Worm (Caenorhabditis elegans) whole organism, L1 larva: ENCODE results near the gene air-1.

Experiments
- ceh-82 ChIP-seq, 3 experiments: fragments of 150-350 bp in 1 of 3; sonication (generic microtip) in 2 of 3; optimal IDR thresholded peaks; 2 replicates each; lab custom pipeline; 2014 to 2017; ENCODE audit warnings: missing biosample characterization in 3 of 3, missing genetic modification characterization in 3 of 3
- elt-2 ChIP-seq: sonication (generic microtip); optimal IDR thresholded peaks from 2 replicates; lab custom pipeline; 2016; ENCODE audit warnings: missing genetic modification characterization, mild to moderate bottlenecking, inconsistent platforms, missing compliant biosample characterization, missing genetic modification reagents
- grh-1 ChIP-seq: fragments of 200-800 bp; sonication (Bioruptor generic); IDR thresholded peaks from 2 replicates; pipeline ENCODE4 v1.3.6; 2022; ENCODE audit warnings: missing genetic modification reagents, missing genetic modification characterization, missing compliant biosample characterization
- mdl-1 ChIP-seq, 2 experiments: fragments of 150-350 bp; optimal IDR thresholded peaks; 2 replicates each; lab custom pipeline; 2014 to 2017; ENCODE audit warnings: missing biosample characterization in 2 of 2, missing genetic modification characterization in 2 of 2, inconsistent platforms in 1 of 2
- nhr-237 ChIP-seq: fragments of 150-350 bp; optimal IDR thresholded peaks from 2 replicates; lab custom pipeline; 2014; ENCODE audit warnings: missing biosample characterization, missing genetic modification characterization
- nhr-28 ChIP-seq: fragments of 150-350 bp; optimal IDR thresholded peaks from 2 replicates; lab custom pipeline; 2014; ENCODE audit warnings: missing biosample characterization, missing genetic modification characterization
- nhr-85 ChIP-seq: sonication (generic microtip); peaks from one replicate; lab custom pipeline; 2016; ENCODE audit warnings: missing genetic modification characterization, inconsistent platforms, missing compliant biosample characterization

DNA sequence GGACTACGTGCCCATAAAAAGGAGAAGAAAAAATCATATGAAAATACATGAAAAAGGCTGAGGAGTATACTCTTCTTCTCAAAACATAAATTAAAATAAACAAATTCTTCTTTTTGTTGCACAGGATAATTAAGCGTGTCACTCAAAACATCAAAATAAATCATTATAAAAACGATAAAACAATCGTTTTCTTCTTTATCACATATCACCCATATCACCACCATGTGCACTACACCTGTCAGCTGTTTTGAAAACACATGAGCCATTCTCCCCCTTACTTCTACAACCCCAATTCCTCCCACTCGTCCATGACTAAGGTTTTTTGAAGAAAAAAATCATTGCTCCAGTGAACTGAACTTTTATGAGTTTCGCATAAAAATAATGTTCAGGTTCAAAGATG, 31.2 kb downstream of the air-1 start:
- TF ChIP-seq nhr-85 (tag; lab: Kevin White, UChicago) (no peak), nhr-237 (no peak), grh-1 (no peak), ceh-82 (tag; optimal IDR thresholded peaks at IDR 0.05; lab: Kevin White, UChicago) (no peak), nhr-28 (tag; lab: Kevin White, UChicago) (no peak), mdl-1 (tag; optimal IDR thresholded peaks at IDR 0.05; lab: Kevin White, UChicago) (peak in 1 of 2 experiments; percentile 12), elt-2 (tag; lab: Kevin White, UChicago) (no peak)
